Worm (Caenorhabditis elegans) whole organism, mixed stage, embryonic: Measurements from ENCODE around the gene exp-2.

Source experiments
- ceh-39 ChIP-seq: fragments of 150-350 bp; optimal IDR thresholded peaks from 2 replicates; lab custom pipeline; 2014; ENCODE audit warnings: missing biosample characterization, missing genetic modification characterization
- cnd-1 ChIP-seq: fragments of 200-800 bp; sonication (Bioruptor generic); optimal IDR thresholded peaks from 2 replicates; lab custom pipeline; 2018; ENCODE audit warnings: mild to moderate bottlenecking, missing genetic modification characterization, missing compliant biosample characterization
- elt-3 ChIP-seq: fragments of 150-350 bp; optimal IDR thresholded peaks from 2 replicates; lab custom pipeline; 2014; ENCODE audit warnings: missing biosample characterization, missing genetic modification characterization
- lin-13 ChIP-seq: fragments of 150-350 bp; optimal IDR thresholded peaks from 2 replicates; lab custom pipeline; 2014; ENCODE audit warnings: missing biosample characterization, missing genetic modification characterization
- lin-32 ChIP-seq: fragments of 200-800 bp; sonication (Bioruptor generic); optimal IDR thresholded peaks from 2 replicates; lab custom pipeline; 2018; ENCODE audit warnings: mild to moderate bottlenecking, missing genetic modification characterization, missing compliant biosample characterization
- mab-5 ChIP-seq: fragments of 150-350 bp; optimal IDR thresholded peaks from 2 replicates; lab custom pipeline; 2014; ENCODE audit warnings: missing biosample characterization, missing genetic modification characterization
- mls-2 ChIP-seq: sonication (generic microtip); optimal IDR thresholded peaks from 2 replicates; lab custom pipeline; 2016; ENCODE audit warnings: mild to moderate bottlenecking, missing genetic modification characterization, moderate library complexity, missing compliant biosample characterization
- nhr-12 ChIP-seq: fragments of 150-350 bp; optimal IDR thresholded peaks from 2 replicates; lab custom pipeline; 2014; ENCODE audit warnings: missing biosample characterization, missing genetic modification characterization
- nhr-237 ChIP-seq: fragments of 150-350 bp; optimal IDR thresholded peaks from 2 replicates; lab custom pipeline; 2014; ENCODE audit warnings: missing biosample characterization, missing genetic modification characterization
- pha-4 ChIP-seq: fragments of 150-350 bp; optimal IDR thresholded peaks from 2 replicates; lab custom pipeline; 2018; ENCODE audit warnings: missing biosample characterization, missing genetic modification reagents, missing genetic modification characterization
- snpc-4 ChIP-seq: fragments of 150-350 bp; optimal IDR thresholded peaks from 2 replicates; lab custom pipeline; 2014; ENCODE audit warnings: missing biosample characterization, missing genetic modification characterization
- unc-39 ChIP-seq: fragments of 150-350 bp; optimal IDR thresholded peaks from 2 replicates; lab custom pipeline; 2014; ENCODE audit warnings: missing biosample characterization, missing genetic modification characterization
- unc-62 ChIP-seq: fragments of 150-350 bp; optimal IDR thresholded peaks from 2 replicates; lab custom pipeline; 2014; ENCODE audit warnings: missing biosample characterization, missing genetic modification reagents, missing genetic modification characterization
- ztf-11 ChIP-seq: fragments of 150-350 bp; optimal IDR thresholded peaks from 2 replicates; lab custom pipeline; 2014; ENCODE audit warnings: missing biosample characterization, missing genetic modification characterization

DNA sequence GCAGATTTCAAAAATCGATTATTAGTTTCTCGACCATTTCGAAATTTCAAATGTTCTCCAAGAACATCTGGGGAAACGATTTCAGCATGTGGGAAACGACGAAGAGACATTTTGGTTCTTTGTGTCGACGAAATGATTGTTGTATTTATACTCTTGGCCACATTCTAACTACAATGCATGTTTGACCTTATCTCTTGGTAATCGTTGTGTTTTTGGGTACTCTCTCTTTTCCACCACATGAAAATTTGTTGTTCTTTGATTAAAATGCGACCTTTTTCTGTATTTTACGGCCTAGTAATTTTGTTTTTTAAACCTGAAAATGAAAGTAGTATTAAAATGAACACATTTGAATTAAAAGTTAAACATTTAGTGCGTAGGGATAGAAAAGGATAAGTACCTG lies 18.4 kb upstream of the exp-2 start, which contains the start of gene F17A9.5:
- TF ChIP-seq lin-13 (no peak), lin-32 (GFP tag; lab: Kevin White, UChicago) (no peak), nhr-12 (tag; lab: Kevin White, UChicago) (no peak), elt-3 (tag; lab: Kevin White, UChicago) (no peak), mls-2 (no peak), ceh-39 (tag; lab: Kevin White, UChicago) (no peak), cnd-1 (tag; lab: Kevin White, UChicago) (no peak), nhr-237 (tag; lab: Kevin White, UChicago) (no peak), unc-62 (GFP tag; lab: Kevin White, UChicago) (no peak), unc-39 (tag; lab: Kevin White, UChicago) (no peak), mab-5 (tag; lab: Kevin White, UChicago) (no peak), snpc-4 (tag; lab: Kevin White, UChicago) (no peak), ztf-11 (no peak), pha-4 (tag; lab: Kevin White, UChicago) (no peak)
